Fruit fly (Drosophila melanogaster) whole organism, embryonic: ENCODE results near the gene CG13653.
A peak's percentile ranks its signal among the peaks of the same experiment; 100 is the strongest.

ENCODE experiments used
- CG10147 ChIP-seq: fragments of 200-800 bp; sonication (Bioruptor generic); optimal IDR thresholded peaks from 2 replicates; lab custom pipeline; 2019; ENCODE audit warnings: missing biosample characterization, mild to moderate bottlenecking, missing genetic modification characterization, moderate library complexity
- CG1024 ChIP-seq: fragments of 200-800 bp; sonication (Bioruptor generic); IDR thresholded peaks from 2 replicates; pipeline ENCODE4 v1.3.6; 2022; ENCODE audit warnings: missing biosample characterization, missing genetic modification characterization
- CG10267 ChIP-seq: fragments of 200-800 bp; sonication (Bioruptor generic); optimal IDR thresholded peaks from 2 replicates; lab custom pipeline; 2018; ENCODE audit warnings: missing biosample characterization, mild to moderate bottlenecking, missing genetic modification characterization, moderate library complexity
- CG10366 ChIP-seq: fragments of 200-800 bp; sonication (Bioruptor generic); IDR thresholded peaks from 2 replicates; pipeline ENCODE4 v1.3.6; 2022; ENCODE audit warnings: missing biosample characterization, missing genetic modification characterization
- CG13123 ChIP-seq: fragments of 200-800 bp; sonication (Bioruptor generic); optimal IDR thresholded peaks from 2 replicates; lab custom pipeline; 2016; ENCODE audit warnings: missing biosample characterization, missing genetic modification characterization
- CG13287 ChIP-seq: fragments of 200-800 bp; sonication (Bioruptor generic); IDR thresholded peaks from 2 replicates; pipeline ENCODE4 v1.3.6; 2022; ENCODE audit warnings: missing biosample characterization, missing genetic modification characterization; ENCODE audit not compliant: partially characterized antibody
- CG14050 ChIP-seq: fragments of 200-800 bp; sonication (Bioruptor generic); IDR thresholded peaks from 3 replicates; pipeline ENCODE4 v1.3.6; 2022; ENCODE audit warnings: missing biosample characterization, missing genetic modification characterization
- CG14667 ChIP-seq: fragments of 200-800 bp; sonication (Bioruptor generic); IDR thresholded peaks from 2 replicates; pipeline ENCODE4 v1.3.6; 2022; ENCODE audit warnings: missing biosample characterization, missing genetic modification characterization
- CG17186 ChIP-seq: fragments of 200-800 bp; sonication (Bioruptor generic); optimal IDR thresholded peaks from 3 replicates; lab custom pipeline; 2017; ENCODE audit warnings: missing biosample characterization, missing genetic modification reagents, missing genetic modification characterization
- CG18476 ChIP-seq: fragments of 200-800 bp; sonication (Bioruptor generic); optimal IDR thresholded peaks from 2 replicates; lab custom pipeline; 2016; ENCODE audit warnings: missing biosample characterization, mild to moderate bottlenecking, missing genetic modification characterization
- CG2712 ChIP-seq: fragments of 200-800 bp; optimal IDR thresholded peaks from 3 replicates; lab custom pipeline; 2019; ENCODE audit warnings: missing biosample characterization, mild to moderate bottlenecking, missing genetic modification characterization, moderate library complexity
- CG3065 ChIP-seq: fragments of 200-800 bp; sonication (Bioruptor generic); optimal IDR thresholded peaks from 2 replicates; lab custom pipeline; 2016; ENCODE audit warnings: missing biosample characterization, missing genetic modification characterization
- CG4707 ChIP-seq: fragments of 200-800 bp; sonication (Bioruptor generic); optimal IDR thresholded peaks from 2 replicates; lab custom pipeline; 2018; ENCODE audit warnings: missing biosample characterization, mild to moderate bottlenecking, missing genetic modification characterization, moderate library complexity
- CG7357 ChIP-seq: fragments of 200-800 bp; sonication (Bioruptor generic); IDR thresholded peaks from 3 replicates; pipeline ENCODE4 v1.3.6; 2022; ENCODE audit warnings: missing biosample characterization, missing genetic modification characterization
- CG8765 ChIP-seq: fragments of 200-800 bp; sonication (Bioruptor generic); IDR thresholded peaks from 2 replicates; pipeline ENCODE4 v1.3.6; 2022; ENCODE audit warnings: missing biosample characterization, missing genetic modification characterization
- CG8944 ChIP-seq: fragments of 200-800 bp; sonication (Bioruptor generic); optimal IDR thresholded peaks from 3 replicates; lab custom pipeline; 2016; ENCODE audit warnings: missing biosample characterization, missing genetic modification characterization
- CG9876 ChIP-seq: fragments of 200-800 bp; sonication (Bioruptor generic); optimal IDR thresholded peaks from 2 replicates; lab custom pipeline; 2016; ENCODE audit warnings: missing biosample characterization, missing genetic modification characterization
- CHES-1-like ChIP-seq: fragments of 200-800 bp; sonication (Bioruptor generic); optimal IDR thresholded peaks from 2 replicates; lab custom pipeline; 2016; ENCODE audit warnings: missing biosample characterization, missing genetic modification characterization
- Doc3 ChIP-seq: fragments of 200-800 bp; sonication (Bioruptor generic); IDR thresholded peaks from 3 replicates; pipeline ENCODE4 v1.3.6; 2022; ENCODE audit warnings: missing biosample characterization, missing genetic modification characterization; ENCODE audit not compliant: partially characterized antibody
- Elba2 ChIP-seq: fragments of 200-800 bp; sonication (Bioruptor generic); optimal IDR thresholded peaks from 3 replicates; lab custom pipeline; 2016; ENCODE audit warnings: missing biosample characterization, missing genetic modification characterization
- H15 ChIP-seq: fragments of 200-800 bp; sonication (Bioruptor generic); IDR thresholded peaks from 3 replicates; pipeline ENCODE4 v1.3.6; 2022; ENCODE audit warnings: missing biosample characterization, missing genetic modification characterization
- HmgZ ChIP-seq: fragments of 200-800 bp; sonication (Bioruptor generic); optimal IDR thresholded peaks from 2 replicates; lab custom pipeline; 2018; ENCODE audit warnings: missing biosample characterization, mild to moderate bottlenecking, missing genetic modification characterization
- Hr3 ChIP-seq: fragments of 200-800 bp; sonication (Bioruptor generic); optimal IDR thresholded peaks from 3 replicates; lab custom pipeline; 2016; ENCODE audit warnings: missing biosample characterization, missing genetic modification characterization
- Hr51 ChIP-seq, 2 experiments: fragments of 200-800 bp; sonication (Bioruptor generic); optimal IDR thresholded peaks; 2 replicates in 1 of 2; 3 replicates in 1 of 2; lab custom pipeline; 2016 to 2018; ENCODE audit warnings: missing biosample characterization in 2 of 2, missing genetic modification characterization in 2 of 2, mild to moderate bottlenecking in 1 of 2, moderate library complexity in 1 of 2
- Myb ChIP-seq: fragments of 200-800 bp; sonication (Bioruptor generic); optimal IDR thresholded peaks from 2 replicates; lab custom pipeline; 2016; ENCODE audit warnings: missing biosample characterization, missing genetic modification characterization
- NC2α ChIP-seq: fragments of 200-800 bp; sonication (Bioruptor generic); optimal IDR thresholded peaks from 2 replicates; lab custom pipeline; 2016; ENCODE audit warnings: missing biosample characterization, missing genetic modification characterization
- Oli ChIP-seq: fragments of 200-800 bp; sonication (Bioruptor generic); optimal IDR thresholded peaks from 2 replicates; lab custom pipeline; 2018; ENCODE audit warnings: missing biosample characterization, mild to moderate bottlenecking, missing genetic modification characterization, moderate library complexity
- Sox100B ChIP-seq: fragments of 200-800 bp; sonication (Bioruptor generic); optimal IDR thresholded peaks from 3 replicates; lab custom pipeline; 2018; ENCODE audit warnings: missing biosample characterization, mild to moderate bottlenecking, missing genetic modification characterization
- Ssrp ChIP-seq: fragments of 200-800 bp; sonication (Bioruptor generic); optimal IDR thresholded peaks from 2 replicates; lab custom pipeline; 2018; ENCODE audit warnings: missing biosample characterization, mild to moderate bottlenecking, missing genetic modification characterization, moderate library complexity
- ap ChIP-seq: fragments of 200-800 bp; sonication (Bioruptor generic); IDR thresholded peaks from 2 replicates; pipeline ENCODE4 v1.3.6; 2022; ENCODE audit warnings: missing biosample characterization, missing genetic modification characterization
- az2 ChIP-seq: fragments of 200-800 bp; sonication (Bioruptor generic); optimal IDR thresholded peaks from 3 replicates; lab custom pipeline; 2016; ENCODE audit warnings: missing biosample characterization, missing genetic modification characterization
- cg ChIP-seq: fragments of 200-800 bp; sonication (Bioruptor generic); optimal IDR thresholded peaks from 3 replicates; lab custom pipeline; 2019; ENCODE audit warnings: missing biosample characterization, mild to moderate bottlenecking, missing genetic modification characterization, moderate library complexity
- corto ChIP-seq: fragments of 200-800 bp; sonication (Bioruptor generic); optimal IDR thresholded peaks from 2 replicates; lab custom pipeline; 2016; ENCODE audit warnings: missing biosample characterization, mild to moderate bottlenecking, missing genetic modification characterization, moderate library complexity
- gcm2 ChIP-seq: fragments of 200-800 bp; sonication (Bioruptor generic); optimal IDR thresholded peaks from 2 replicates; lab custom pipeline; 2016; ENCODE audit warnings: missing biosample characterization, missing genetic modification characterization
- gfzf ChIP-seq: fragments of 200-800 bp; sonication (Bioruptor generic); optimal IDR thresholded peaks from 2 replicates; lab custom pipeline; 2016; ENCODE audit warnings: missing biosample characterization, mild to moderate bottlenecking, missing genetic modification characterization, moderate library complexity
- gro ChIP-seq: fragments of 200-800 bp; sonication (Bioruptor generic); optimal IDR thresholded peaks from 2 replicates; lab custom pipeline; 2016; ENCODE audit warnings: missing biosample characterization, missing genetic modification characterization
- h ChIP-seq: fragments of >200 bp; optimal IDR thresholded peaks from 2 replicates; lab custom pipeline; 2017
- ind ChIP-seq: fragments of 200-800 bp; sonication (Bioruptor generic); optimal IDR thresholded peaks from 3 replicates; lab custom pipeline; 2016; ENCODE audit warnings: missing biosample characterization, missing genetic modification characterization
- ken ChIP-seq: fragments of 200-800 bp; sonication (Bioruptor generic); IDR thresholded peaks from 3 replicates; pipeline ENCODE4 v1.3.6; 2022; ENCODE audit warnings: missing biosample characterization, missing genetic modification characterization
- klu ChIP-seq: fragments of 200-800 bp; sonication (Bioruptor generic); IDR thresholded peaks from 2 replicates; pipeline ENCODE4 v1.3.6; 2022; ENCODE audit warnings: missing biosample characterization, missing genetic modification characterization
- lilli ChIP-seq: fragments of 200-800 bp; sonication (Bioruptor generic); optimal IDR thresholded peaks from 3 replicates; lab custom pipeline; 2016; ENCODE audit warnings: missing biosample characterization, missing genetic modification characterization
- lola ChIP-seq, 3 experiments: fragments of >200 bp in 2 of 3; fragments of 200-800 bp in 1 of 3; sonication (Bioruptor generic) in 1 of 3; optimal IDR thresholded peaks; 2 replicates each; lab custom pipeline; 2017 to 2019; ENCODE audit warnings: missing biosample characterization in 3 of 3, missing genetic modification characterization in 3 of 3, mild to moderate bottlenecking in 1 of 3, moderate library complexity in 1 of 3
- lov ChIP-seq, 2 experiments: fragments of 200-800 bp in 1 of 2; fragments of >200 bp in 1 of 2; sonication (Bioruptor generic) in 1 of 2; IDR thresholded peaks in 1 of 2; optimal IDR thresholded peaks in 1 of 2; 2 replicates in 1 of 2; 3 replicates in 1 of 2; pipeline versions ENCODE4 v1.3.6 to Lab custom; 2017 to 2022; ENCODE audit warnings: missing biosample characterization in 1 of 2, missing genetic modification characterization in 1 of 2
- mirr ChIP-seq: fragments of 200-800 bp; sonication (Bioruptor generic); optimal IDR thresholded peaks from 3 replicates; lab custom pipeline; 2018; ENCODE audit warnings: missing biosample characterization, mild to moderate bottlenecking, missing genetic modification characterization
- oc ChIP-seq: fragments of 200-800 bp; sonication (Bioruptor generic); optimal IDR thresholded peaks from 2 replicates; lab custom pipeline; 2018; ENCODE audit warnings: missing biosample characterization, mild to moderate bottlenecking, missing genetic modification characterization, moderate library complexity
- phol ChIP-seq: fragments of 200-800 bp; sonication (Bioruptor generic); optimal IDR thresholded peaks from 3 replicates; lab custom pipeline; 2018; ENCODE audit warnings: missing biosample characterization, mild to moderate bottlenecking, missing genetic modification characterization, moderate library complexity
- schlank ChIP-seq: fragments of 200-800 bp; sonication (Bioruptor generic); optimal IDR thresholded peaks from 2 replicates; lab custom pipeline; 2018; ENCODE audit warnings: missing biosample characterization, mild to moderate bottlenecking, missing genetic modification characterization
- shn ChIP-seq: fragments of 200-800 bp; sonication (Bioruptor generic); optimal IDR thresholded peaks from 3 replicates; lab custom pipeline; 2016; ENCODE audit warnings: missing biosample characterization, missing genetic modification characterization
- ssp ChIP-seq: fragments of 200-800 bp; sonication (Bioruptor generic); IDR thresholded peaks from 2 replicates; pipeline ENCODE4 v1.3.6; 2022; ENCODE audit warnings: missing biosample characterization, missing genetic modification characterization
- yki ChIP-seq: fragments of >200 bp; optimal IDR thresholded peaks from 3 replicates; lab custom pipeline; 2018
- z ChIP-seq: fragments of 200-800 bp; sonication (Bioruptor generic); IDR thresholded peaks from 3 replicates; pipeline ENCODE4 v1.3.6; 2022; ENCODE audit warnings: missing biosample characterization, missing genetic modification characterization

Gene CG13653

DNA sequence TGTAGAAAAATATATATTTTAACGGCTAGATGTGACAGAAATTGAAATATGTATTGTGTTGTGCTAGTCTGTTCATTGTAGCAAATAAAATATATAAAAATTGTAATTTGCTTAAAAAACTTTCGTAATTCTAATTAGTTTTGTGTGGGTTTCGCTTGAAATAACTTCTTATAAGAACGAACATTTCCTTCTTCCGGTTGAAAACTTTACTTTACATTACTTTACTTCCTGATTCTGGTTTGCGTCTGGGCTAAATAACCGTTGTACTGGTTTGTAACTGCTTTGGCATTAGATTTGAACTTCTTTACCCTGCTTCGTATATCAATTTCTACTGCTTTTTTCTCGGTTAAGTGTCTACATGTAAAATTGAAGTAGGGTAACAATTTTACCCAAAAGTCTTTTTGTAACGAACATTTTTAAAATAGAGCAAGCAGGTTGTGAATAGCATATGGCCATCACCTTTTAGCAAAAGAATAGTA is 1.6 kb upstream of the CG13653 start, which contains the start of gene lobo (continued):
- TF ChIP-seq CG2712 = peak; percentile 63
- TF ChIP-seq CG14667 (GFP tag; lab: Robert Waterston, UW) = no peak
- TF ChIP-seq NC2α (GFP tag; lab: Kevin White, UChicago) = no peak
- TF ChIP-seq CG7357 (GFP tag; lab: Robert Waterston, UW) = no peak
- TF ChIP-seq mirr (GFP tag; lab: Kevin White, UChicago) = peak; percentile 45
- no peak for TF ChIP-seq ssp (GFP tag; lab: Robert Waterston, UW)
- TF ChIP-seq h (lab: Kevin White, UChicago) = no peak
- TF ChIP-seq CHES-1-like = peak; percentile 62
- peak; percentile 57 for TF ChIP-seq gro (GFP tag; lab: Kevin White, UChicago)
- peak; percentile 48 for TF ChIP-seq Ssrp
- TF ChIP-seq ind (GFP tag; lab: Kevin White, UChicago) = peak; percentile 13
- peak; percentile 14 for TF ChIP-seq oc (tag; lab: Kevin White, UChicago)
- TF ChIP-seq ken (GFP tag; lab: Robert Waterston, UW) = 0 out of 3 replicates have a peak, but pooled peaks have one; percentile 10
- no peak for TF ChIP-seq CG8944 (GFP tag; lab: Kevin White, UChicago)
- peak; percentile 27 for TF ChIP-seq Oli
- peak; percentile 70 for TF ChIP-seq CG10366 (GFP tag; lab: Robert Waterston, UW)
- no peak for TF ChIP-seq CG14050 (GFP tag; lab: Robert Waterston, UW)
- peak; percentile 25 for TF ChIP-seq gfzf (GFP tag; lab: Kevin White, UChicago)
- peak; percentile 49 for TF ChIP-seq CG10147 (GFP tag; lab: Kevin White, UChicago)
- peak in 1 of 3 experiments; percentile 50 for TF ChIP-seq lola (GFP tag; optimal IDR thresholded peaks at IDR 0.05; lab: Kevin White, UChicago)
- no peak for TF ChIP-seq corto (GFP tag; lab: Kevin White, UChicago)
- no peak for TF ChIP-seq Sox100B (GFP tag; lab: Kevin White, UChicago)
- peak; percentile 22 for TF ChIP-seq CG3065 (GFP tag; lab: Kevin White, UChicago)
- TF ChIP-seq CG18476 = no peak
- TF ChIP-seq CG9876 (GFP tag; lab: Kevin White, UChicago) = peak; percentile 64
- peak; percentile 58 for TF ChIP-seq shn
- TF ChIP-seq az2 (GFP tag; lab: Kevin White, UChicago) = peak; percentile 35
- TF ChIP-seq Doc3 = no peak
- no peak for TF ChIP-seq CG1024 (GFP tag; lab: Robert Waterston, UW)
- no peak for TF ChIP-seq CG8765 (GFP tag; lab: Robert Waterston, UW)
- no peak for TF ChIP-seq z (GFP tag; lab: Robert Waterston, UW)
- TF ChIP-seq klu (GFP tag; lab: Robert Waterston, UW) = no peak
- TF ChIP-seq cg = no peak
- no peak for TF ChIP-seq lov (optimal IDR thresholded peaks at IDR 0.05; lab: Kevin White, UChicago)
- TF ChIP-seq lov (GFP tag; IDR thresholded peaks at IDR 0.05; lab: Robert Waterston, UW) = 0 out of 3 replicates have a peak, but pooled peaks have one; percentile 65
- peak; percentile 22; the same call in 1 of the 2 replicates for TF ChIP-seq ap (GFP tag; lab: Robert Waterston, UW)
- TF ChIP-seq schlank (tag; lab: Kevin White, UChicago) = peak; percentile 45
- no peak for TF ChIP-seq Elba2 (GFP tag; lab: Kevin White, UChicago)
- TF ChIP-seq HmgZ = peak; percentile 80
- TF ChIP-seq CG17186 = no peak
- TF ChIP-seq phol (tag; lab: Kevin White, UChicago) = peak; percentile 75
- TF ChIP-seq H15 = peak; percentile 61; the same call in 2 of the 3 replicates
- peak; percentile 98 for TF ChIP-seq Myb
- peak; percentile 69 for TF ChIP-seq yki (lab: Kevin White, UChicago)
- TF ChIP-seq CG13123 (GFP tag; lab: Kevin White, UChicago) = peak; percentile 7
- peak; percentile 58 for TF ChIP-seq CG10267 (tag; lab: Kevin White, UChicago)
- TF ChIP-seq CG13287 (GFP tag; lab: Robert Waterston, UW) = peak; percentile 34; the same call in 1 of the 2 replicates
- TF ChIP-seq lilli (GFP tag; lab: Kevin White, UChicago) = peak; percentile 49
- peak; percentile 8 for TF ChIP-seq CG4707 (GFP tag; lab: Kevin White, UChicago)
- TF ChIP-seq gcm2 = no peak
- TF ChIP-seq Hr51 (GFP tag; optimal IDR thresholded peaks at IDR 0.05; lab: Kevin White, UChicago) = peak; percentile 46 to 53
- TF ChIP-seq Hr3 (GFP tag; lab: Kevin White, UChicago) = peak; percentile 65
